Worm (Caenorhabditis elegans) whole organism, midembryonic: Measurements from ENCODE around the gene gtf-2H1.

Source experiments
- flt-1 ChIP-seq: fragments of 200-800 bp; sonication (Bioruptor generic); IDR thresholded peaks from 2 replicates; pipeline ENCODE4 v1.3.6; 2022; ENCODE audit warnings: missing genetic modification characterization, missing compliant biosample characterization
- klf-2 ChIP-seq: fragments of 200-800 bp; sonication (Bioruptor generic); conservative IDR thresholded peaks from 2 replicates; pipeline ENCODE4 v1.3.6; 2022; ENCODE audit warnings: missing genetic modification reagents, missing genetic modification characterization, missing compliant biosample characterization
- tab-1 ChIP-seq: fragments of 200-800 bp; sonication (Bioruptor generic); IDR thresholded peaks from 2 replicates; pipeline ENCODE4 v1.3.6; 2022; ENCODE audit warnings: missing genetic modification characterization, missing compliant biosample characterization
- ztf-23 ChIP-seq: fragments of 200-800 bp; sonication (Bioruptor generic); IDR thresholded peaks from 2 replicates; pipeline ENCODE4 v1.3.6; 2022; ENCODE audit warnings: missing genetic modification reagents, missing genetic modification characterization, missing compliant biosample characterization
- ztf-29 ChIP-seq: fragments of 200-800 bp; sonication (Bioruptor generic); IDR thresholded peaks from 2 replicates; pipeline ENCODE4 v1.3.6; 2022; ENCODE audit warnings: missing genetic modification reagents, missing genetic modification characterization, missing compliant biosample characterization

ce11 chrIV:259142-259541 lies 27.6 kb upstream of the gtf-2H1 start, which contains the start of gene dpy-9:
- no peak for TF ChIP-seq flt-1 (GFP tag; lab: Robert Waterston, UW)
- no peak for TF ChIP-seq klf-2 (GFP tag; lab: Robert Waterston, UW)
- no peak for TF ChIP-seq ztf-29 (GFP tag; lab: Robert Waterston, UW)
- TF ChIP-seq tab-1 = no peak
- TF ChIP-seq ztf-23 (GFP tag; lab: Robert Waterston, UW) = no peak
